Fruit fly (Drosophila melanogaster) whole organism, adult: ENCODE measurements around the gene CG8915.

ENCODE experiments used
- CG11617 ChIP-seq: fragments of 200-800 bp; sonication (Bioruptor generic); optimal IDR thresholded peaks from 2 replicates; lab custom pipeline; 2017; ENCODE audit warnings: mild to moderate bottlenecking, missing biosample characterization, missing genetic modification reagents, missing genetic modification characterization
- CG12768 ChIP-seq: fragments of 200-800 bp; sonication (Bioruptor generic); optimal IDR thresholded peaks from 2 replicates; lab custom pipeline; 2017; ENCODE audit warnings: missing biosample characterization, missing genetic modification characterization, mild to moderate bottlenecking, moderate library complexity, missing genetic modification reagents
- CG14711 ChIP-seq: fragments of 200-800 bp; sonication (Bioruptor generic); optimal IDR thresholded peaks from 2 replicates; lab custom pipeline; 2018; ENCODE audit warnings: missing biosample characterization, mild to moderate bottlenecking, missing genetic modification characterization, moderate library complexity
- CG1620 ChIP-seq: fragments of 200-800 bp; sonication (Bioruptor generic); optimal IDR thresholded peaks from 2 replicates; lab custom pipeline; 2016; ENCODE audit warnings: missing biosample characterization, missing genetic modification characterization
- CG33017 ChIP-seq: fragments of 200-800 bp; sonication (Bioruptor generic); optimal IDR thresholded peaks from 2 replicates; lab custom pipeline; 2018; ENCODE audit warnings: missing biosample characterization, mild to moderate bottlenecking, missing genetic modification characterization, moderate library complexity
- CG5204 ChIP-seq: fragments of 200-800 bp; sonication (Bioruptor generic); optimal IDR thresholded peaks from 2 replicates; lab custom pipeline; 2016; ENCODE audit warnings: missing biosample characterization, missing genetic modification characterization
- CG7045 ChIP-seq: fragments of 200-800 bp; sonication (Bioruptor generic); optimal IDR thresholded peaks from 2 replicates; lab custom pipeline; 2017; ENCODE audit warnings: missing biosample characterization, mild to moderate bottlenecking, missing genetic modification characterization
- CG7101 ChIP-seq: fragments of 200-800 bp; sonication (Bioruptor generic); optimal IDR thresholded peaks from 2 replicates; lab custom pipeline; 2018; ENCODE audit warnings: missing biosample characterization, mild to moderate bottlenecking, missing genetic modification characterization, moderate library complexity
- Clk ChIP-seq: fragments of 200-800 bp; sonication (Bioruptor generic); optimal IDR thresholded peaks from 2 replicates; lab custom pipeline; 2017; ENCODE audit warnings: missing biosample characterization, missing genetic modification characterization
- Crg-1 ChIP-seq: fragments of 200-800 bp; sonication (Bioruptor generic); optimal IDR thresholded peaks from 2 replicates; lab custom pipeline; 2016; ENCODE audit warnings: missing biosample characterization, missing genetic modification characterization
- Hr96 ChIP-seq: fragments of 200-800 bp; sonication (Bioruptor generic); optimal IDR thresholded peaks from 2 replicates; lab custom pipeline; 2016; ENCODE audit warnings: missing biosample characterization, missing genetic modification characterization
- Mnt ChIP-seq: fragments of 200-800 bp; sonication (Bioruptor generic); optimal IDR thresholded peaks from 2 replicates; lab custom pipeline; 2016; ENCODE audit warnings: missing biosample characterization, mild to moderate bottlenecking, missing genetic modification characterization
- bab1 ChIP-seq: fragments of 200-800 bp; sonication (Bioruptor generic); optimal IDR thresholded peaks from 3 replicates; lab custom pipeline; 2019; ENCODE audit warnings: missing biosample characterization, mild to moderate bottlenecking, missing genetic modification characterization, moderate library complexity
- cic ChIP-seq: fragments of 200-800 bp; sonication (Bioruptor generic); optimal IDR thresholded peaks from 2 replicates; lab custom pipeline; 2017; ENCODE audit warnings: missing biosample characterization, mild to moderate bottlenecking, missing genetic modification characterization, moderate library complexity
- cnc ChIP-seq, 2 experiments: fragments of >200 bp; optimal IDR thresholded peaks; 2 replicates each; lab custom pipeline; 2017
- kay ChIP-seq: fragments of 200-800 bp; sonication (Bioruptor generic); peaks from one replicate; lab custom pipeline; 2016; ENCODE audit warnings: missing biosample characterization, missing genetic modification characterization, borderline replicate concordance
- ovo ChIP-seq: fragments of 200-800 bp; sonication (Bioruptor generic); optimal IDR thresholded peaks from 2 replicates; lab custom pipeline; 2016; ENCODE audit warnings: missing biosample characterization, missing genetic modification characterization
- pad ChIP-seq: fragments of 200-800 bp; sonication (Bioruptor generic); optimal IDR thresholded peaks from 3 replicates; lab custom pipeline; 2017; ENCODE audit warnings: missing biosample characterization, missing genetic modification characterization, mild to moderate bottlenecking, moderate library complexity, missing genetic modification reagents
- tj ChIP-seq: fragments of 200-800 bp; sonication (Bioruptor generic); optimal IDR thresholded peaks from 3 replicates; lab custom pipeline; 2017; ENCODE audit warnings: missing biosample characterization, mild to moderate bottlenecking, missing genetic modification characterization, moderate library complexity
- toe ChIP-seq: fragments of 200-800 bp; sonication (Bioruptor generic); optimal IDR thresholded peaks from 2 replicates; lab custom pipeline; 2016; ENCODE audit warnings: missing biosample characterization, missing genetic modification characterization

Gene CG8915

dm6 chrX:17255677-17256076 is 10.9 kb upstream of the CG8915 start:
- TF ChIP-seq kay (no peak), Clk (no peak), tj (GFP tag; lab: Kevin White, UChicago) (no peak), CG5204 (GFP tag; lab: Kevin White, UChicago) (no peak), Hr96 (GFP tag; lab: Kevin White, UChicago) (no peak), CG14711 (tag; lab: Kevin White, UChicago) (no peak), CG33017 (tag; lab: Kevin White, UChicago) (no peak), Crg-1 (GFP tag; lab: Kevin White, UChicago) (no peak), ovo (no peak), CG1620 (GFP tag; lab: Kevin White, UChicago) (no peak), CG11617 (GFP tag; lab: Kevin White, UChicago) (no peak), CG7101 (tag; lab: Kevin White, UChicago) (no peak), toe (GFP tag; lab: Kevin White, UChicago) (no peak), CG12768 (GFP tag; lab: Kevin White, UChicago) (no peak), cnc (optimal IDR thresholded peaks at IDR 0.05; lab: Kevin White, UChicago) (no peak), bab1 (GFP tag; lab: Kevin White, UChicago) (no peak), pad (GFP tag; lab: Kevin White, UChicago) (no peak), CG7045 (GFP tag; lab: Kevin White, UChicago) (no peak), cic (GFP tag; lab: Kevin White, UChicago) (no peak)

DNA sequence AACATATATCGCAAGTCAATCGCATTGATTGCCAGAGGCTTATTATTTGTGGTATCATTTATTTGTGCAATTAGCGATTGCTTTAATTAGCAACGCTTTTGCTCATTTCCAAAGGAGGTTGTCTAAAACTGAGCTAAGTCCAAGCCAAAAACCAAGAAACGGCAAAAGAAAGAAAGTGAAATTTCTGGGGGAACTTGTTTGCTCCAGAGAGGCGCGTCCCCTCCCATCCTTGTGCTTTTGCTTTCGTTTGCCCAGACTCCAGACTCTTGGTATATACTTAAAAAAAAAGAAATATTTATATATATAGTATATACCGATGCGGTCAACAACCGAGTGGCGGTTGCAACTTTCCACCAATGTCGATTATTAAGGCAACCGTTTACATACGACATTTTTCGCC is 9.3 kb upstream of the CG8915 start:
- no peak for TF ChIP-seq tj (GFP tag; lab: Kevin White, UChicago)
- TF ChIP-seq CG33017 (tag; lab: Kevin White, UChicago): no peak
- TF ChIP-seq Clk: no peak
- no peak for TF ChIP-seq cic (GFP tag; lab: Kevin White, UChicago)
- TF ChIP-seq ovo: no peak
- TF ChIP-seq CG11617 (GFP tag; lab: Kevin White, UChicago): no peak
- TF ChIP-seq CG1620 (GFP tag; lab: Kevin White, UChicago): no peak
- TF ChIP-seq CG12768 (GFP tag; lab: Kevin White, UChicago): no peak
- TF ChIP-seq Mnt (GFP tag; lab: Kevin White, UChicago): no peak
- TF ChIP-seq Crg-1 (GFP tag; lab: Kevin White, UChicago): no peak
- TF ChIP-seq CG7045 (GFP tag; lab: Kevin White, UChicago): no peak
- no peak for TF ChIP-seq bab1 (GFP tag; lab: Kevin White, UChicago)

DNA sequence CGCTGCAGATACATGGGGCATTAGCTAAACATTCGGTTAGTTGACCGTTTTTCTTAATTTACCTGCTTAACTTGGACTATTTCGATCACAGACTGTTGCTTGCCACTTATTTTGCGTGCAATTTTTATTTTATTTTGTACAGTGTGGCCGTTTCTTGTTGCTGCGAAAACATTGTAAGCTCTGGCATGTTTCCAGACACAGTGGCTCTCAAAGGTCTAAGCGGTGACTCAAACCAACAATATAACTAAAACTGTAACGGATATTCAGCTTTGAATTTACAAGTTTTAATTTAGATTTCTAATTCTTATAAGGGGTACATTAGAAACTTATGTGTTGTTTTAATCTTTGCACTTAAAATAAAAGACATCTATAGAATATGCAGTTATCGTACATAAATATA is 4.5 kb upstream of the CG8915 start, which contains the start of gene CG8675:
Gene CG8675 (minus strand): TSS at position 177 of the 400 bp plus-strand sequence.
- TF ChIP-seq bab1 (GFP tag; lab: Kevin White, UChicago): no peak
- peak; percentile 41 for TF ChIP-seq Mnt (GFP tag; lab: Kevin White, UChicago)
- TF ChIP-seq Hr96 (GFP tag; lab: Kevin White, UChicago): no peak
- no peak for TF ChIP-seq ovo
- no peak for TF ChIP-seq cnc (optimal IDR thresholded peaks at IDR 0.05; lab: Kevin White, UChicago)

- no peak for TF ChIP-seq Clk
- TF ChIP-seq CG1620 (GFP tag; lab: Kevin White, UChicago): no peak
- TF ChIP-seq Crg-1 (GFP tag; lab: Kevin White, UChicago): no peak
- no peak for TF ChIP-seq toe (GFP tag; lab: Kevin White, UChicago)
- TF ChIP-seq CG5204 (GFP tag; lab: Kevin White, UChicago): no peak
- no peak for TF ChIP-seq ovo
- TF ChIP-seq cnc (optimal IDR thresholded peaks at IDR 0.05; lab: Kevin White, UChicago): no peak
- no peak for TF ChIP-seq Mnt (GFP tag; lab: Kevin White, UChicago)
- no peak for TF ChIP-seq tj (GFP tag; lab: Kevin White, UChicago)
- TF ChIP-seq CG14711 (tag; lab: Kevin White, UChicago): no peak
- TF ChIP-seq CG11617 (GFP tag; lab: Kevin White, UChicago): no peak
Measured at dm6 chrX:17246916-17247315, 2.1 kb upstream of the CG8915 start, which contains the start of gene CG42854. Gene CG42854, minus strand, starts transcription at chrX:17247016.

DNA sequence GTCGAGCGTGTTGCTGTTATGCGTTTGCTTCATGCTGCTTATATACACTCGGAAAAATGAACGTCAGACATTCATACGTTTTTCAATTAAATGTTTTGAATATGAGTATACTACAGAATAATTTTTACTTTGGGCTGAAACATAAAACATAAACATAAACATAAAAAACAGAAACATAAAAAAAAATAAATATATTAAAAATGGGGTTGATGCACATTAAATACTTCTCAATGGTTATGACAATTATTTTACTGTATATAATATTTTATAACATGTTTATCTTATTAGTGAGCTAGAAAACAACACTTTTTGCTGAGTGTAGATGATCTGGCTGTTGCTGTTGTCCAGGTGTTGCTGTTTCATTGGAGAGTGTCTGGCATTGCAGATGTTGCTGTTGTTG is 7.4 kb downstream of the CG8915 start:
- TF ChIP-seq CG12768 (GFP tag; lab: Kevin White, UChicago): no peak
- no peak for TF ChIP-seq cnc (optimal IDR thresholded peaks at IDR 0.05; lab: Kevin White, UChicago)
- TF ChIP-seq CG7101 (tag; lab: Kevin White, UChicago): no peak
- no peak for TF ChIP-seq ovo
- TF ChIP-seq CG1620 (GFP tag; lab: Kevin White, UChicago): no peak
- no peak for TF ChIP-seq CG7045 (GFP tag; lab: Kevin White, UChicago)
- TF ChIP-seq Clk: no peak
- no peak for TF ChIP-seq pad (GFP tag; lab: Kevin White, UChicago)
- TF ChIP-seq Mnt (GFP tag; lab: Kevin White, UChicago): no peak
- TF ChIP-seq CG11617 (GFP tag; lab: Kevin White, UChicago): no peak
- TF ChIP-seq Hr96 (GFP tag; lab: Kevin White, UChicago): no peak
- no peak for TF ChIP-seq CG33017 (tag; lab: Kevin White, UChicago)
- no peak for TF ChIP-seq Crg-1 (GFP tag; lab: Kevin White, UChicago)
- no peak for TF ChIP-seq CG5204 (GFP tag; lab: Kevin White, UChicago)
- TF ChIP-seq toe (GFP tag; lab: Kevin White, UChicago): no peak

DNA sequence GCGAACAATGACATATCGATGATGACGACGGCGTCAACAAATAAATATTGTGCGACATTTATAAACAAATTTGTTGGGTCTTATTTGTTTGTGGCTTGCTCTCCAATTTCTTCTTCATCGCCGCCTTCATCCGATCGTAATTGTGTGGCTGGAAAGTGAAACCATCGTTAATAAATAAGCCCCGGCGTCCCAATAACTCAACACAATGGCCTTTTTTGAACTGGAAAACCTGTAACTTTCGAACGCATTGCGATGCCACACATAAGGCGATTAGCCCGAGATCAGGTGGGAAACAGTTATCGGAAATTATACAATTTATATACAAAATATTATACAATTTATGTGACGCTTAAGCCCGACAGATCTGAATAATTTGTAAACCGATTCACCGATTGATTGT is 8.3 kb downstream of the CG8915 start:
- TF ChIP-seq toe (GFP tag; lab: Kevin White, UChicago) (no peak), Clk (no peak), tj (GFP tag; lab: Kevin White, UChicago) (no peak), CG12768 (GFP tag; lab: Kevin White, UChicago) (no peak), Hr96 (GFP tag; lab: Kevin White, UChicago) (no peak), cic (GFP tag; lab: Kevin White, UChicago) (no peak), CG5204 (GFP tag; lab: Kevin White, UChicago) (no peak), CG1620 (GFP tag; lab: Kevin White, UChicago) (no peak), CG11617 (GFP tag; lab: Kevin White, UChicago) (no peak), bab1 (GFP tag; lab: Kevin White, UChicago) (no peak), Mnt (GFP tag; lab: Kevin White, UChicago) (no peak)
